Worm (Caenorhabditis elegans): Measurements from ENCODE around the gene K10G4.10.
A peak's percentile ranks its signal among the peaks of the same experiment; 100 is the strongest.

Gene K10G4.10

ce11 chrV:17273249-17273648 lies at the start of gene K10G4.10:
TSS of gene K10G4.10 (plus strand) at chrV:17273549.
- TF ChIP-seq hlh-1 (tag; optimal IDR thresholded peaks at IDR 0.05) (no peak), sptf-1 (tag; optimal IDR thresholded peaks at IDR 0.05) (no peak), mep-1 (tag; optimal IDR thresholded peaks at IDR 0.05) (no peak), sem-2 (GFP tag; optimal IDR thresholded peaks at IDR 0.05) (no peak), unc-62 (GFP tag; optimal IDR thresholded peaks at IDR 0.05) (no peak)

ce11 chrV:17225389-17225788 lies 48.0 kb upstream of the K10G4.10 start, which contains the start of gene scl-25:
TSS of gene scl-25 (plus strand) at chrV:17225689.
- TF ChIP-seq tbx-8 (GFP tag; optimal IDR thresholded peaks at IDR 0.05) (no peak), ztf-11 (tag; optimal IDR thresholded peaks at IDR 0.05) (no peak), mep-1 (tag; optimal IDR thresholded peaks at IDR 0.05) (no peak), ham-2 (GFP tag; optimal IDR thresholded peaks at IDR 0.05) (no peak), drap-1 (GFP tag; optimal IDR thresholded peaks at IDR 0.05) (no peak), snpc-4 (tag; optimal IDR thresholded peaks at IDR 0.05) (no peak)

ce11 chrV:17226119-17226518 lies 47.2 kb upstream of the K10G4.10 start, which contains the start of gene srh-112:
TSS of gene srh-112 (minus strand) at chrV:17226219.
- no peak for TF ChIP-seq ceh-43 (GFP tag; optimal IDR thresholded peaks at IDR 0.05)
- TF ChIP-seq unc-120 (tag; optimal IDR thresholded peaks at IDR 0.05; ENCODE audit: poor library complexity, severe bottlenecking), result no peak
- no peak for TF ChIP-seq M03D4.4 (tag; optimal IDR thresholded peaks at IDR 0.05)
- no peak for TF ChIP-seq nhr-2 (tag; optimal IDR thresholded peaks at IDR 0.05)
- no peak for TF ChIP-seq sem-2 (GFP tag; optimal IDR thresholded peaks at IDR 0.05)
- no peak for TF ChIP-seq elt-3 (tag; optimal IDR thresholded peaks at IDR 0.05)
- TF ChIP-seq lin-13 (tag; optimal IDR thresholded peaks at IDR 0.05), result no peak
- TF ChIP-seq ztf-11 (tag; optimal IDR thresholded peaks at IDR 0.05), result no peak
- no peak for TF ChIP-seq mls-2 (tag; optimal IDR thresholded peaks at IDR 0.05)
- TF ChIP-seq pha-4 (tag; optimal IDR thresholded peaks at IDR 0.05), result no peak
- TF ChIP-seq snpc-4 (tag; optimal IDR thresholded peaks at IDR 0.05), result no peak
- TF ChIP-seq cnd-1 (tag; optimal IDR thresholded peaks at IDR 0.05), result no peak

- TF ChIP-seq bed-3 (GFP tag; optimal IDR thresholded peaks at IDR 0.05), result no peak
Observed at ce11 chrV:17232403-17232802, 40.9 kb upstream of the K10G4.10 start.

- TF ChIP-seq ces-1 (GFP tag; optimal IDR thresholded peaks at IDR 0.05), result no peak
- TF ChIP-seq elt-1 (tag; optimal IDR thresholded peaks at IDR 0.05; ENCODE audit: borderline replicate concordance, insufficient read depth), result peak; percentile 61
Observed at ce11 chrV:17236345-17236744, 37.0 kb upstream of the K10G4.10 start, which contains the start of gene T19C9.10. TSS of gene T19C9.10 (plus strand) at chrV:17236592.

ce11 chrV:17238799-17239198 lies 34.5 kb upstream of the K10G4.10 start, which contains the start of gene T19C9.8:
TSS of gene T19C9.8 (plus strand) at chrV:17239097.
- TF ChIP-seq flh-1 (GFP tag; optimal IDR thresholded peaks at IDR 0.05) (no peak), ceh-83 (GFP tag; optimal IDR thresholded peaks at IDR 0.05) (no peak), unc-62 (GFP tag; optimal IDR thresholded peaks at IDR 0.05) (no peak), ham-2 (GFP tag; optimal IDR thresholded peaks at IDR 0.05) (no peak), zip-8 (tag; optimal IDR thresholded peaks at IDR 0.05) (no peak), mls-2 (tag; optimal IDR thresholded peaks at IDR 0.05) (no peak), sptf-1 (tag; optimal IDR thresholded peaks at IDR 0.05) (no peak)

- TF ChIP-seq snpc-4 (tag; optimal IDR thresholded peaks at IDR 0.05), result no peak
- TF ChIP-seq unc-62 (GFP tag; optimal IDR thresholded peaks at IDR 0.05), result no peak
- TF ChIP-seq ceh-39 (tag; optimal IDR thresholded peaks at IDR 0.05), result no peak
- no peak for TF ChIP-seq lin-13 (tag; optimal IDR thresholded peaks at IDR 0.05)
- TF ChIP-seq ces-1 (GFP tag; optimal IDR thresholded peaks at IDR 0.05), result no peak
- TF ChIP-seq bed-3 (GFP tag; optimal IDR thresholded peaks at IDR 0.05), result no peak
- TF ChIP-seq unc-120 (tag; optimal IDR thresholded peaks at IDR 0.05; ENCODE audit: poor library complexity, severe bottlenecking), result no peak
- no peak for TF ChIP-seq nhr-28 (tag; optimal IDR thresholded peaks at IDR 0.05)
- no peak for TF ChIP-seq ham-2 (GFP tag; optimal IDR thresholded peaks at IDR 0.05)
- no peak for TF ChIP-seq nhr-12 (tag; optimal IDR thresholded peaks at IDR 0.05)
- TF ChIP-seq blmp-1 (tag; optimal IDR thresholded peaks at IDR 0.05), result no peak
- TF ChIP-seq unc-39 (tag; optimal IDR thresholded peaks at IDR 0.05), result no peak
- TF ChIP-seq ceh-43 (GFP tag; optimal IDR thresholded peaks at IDR 0.05), result no peak
- TF ChIP-seq lin-32 (GFP tag; optimal IDR thresholded peaks at IDR 0.05), result no peak
- no peak for TF ChIP-seq tbx-8 (GFP tag; optimal IDR thresholded peaks at IDR 0.05)
- TF ChIP-seq ztf-11 (tag; optimal IDR thresholded peaks at IDR 0.05), result no peak
- no peak for TF ChIP-seq mab-5 (tag; optimal IDR thresholded peaks at IDR 0.05)
Observed at ce11 chrV:17240579-17241277, 32.6 kb upstream of the K10G4.10 start.
